Worm (Caenorhabditis elegans) whole organism, L4 larva: ENCODE data around the gene F21H7.2.

Experiments used
- Y5F2A.4 ChIP-seq: fragments of 200-800 bp; sonication (Bioruptor generic); optimal IDR thresholded peaks from 2 replicates; lab custom pipeline; 2018; ENCODE audit warnings: mild to moderate bottlenecking, missing genetic modification characterization, missing compliant biosample characterization
- aly-2 ChIP-seq: sonication (generic microtip); optimal IDR thresholded peaks from 2 replicates; lab custom pipeline; 2018; ENCODE audit warnings: missing biosample characterization, missing genetic modification characterization
- egl-43 ChIP-seq: fragments of 200-800 bp; sonication (Bioruptor generic); IDR thresholded peaks from 2 replicates; pipeline ENCODE4 v1.3.6; 2022; ENCODE audit warnings: missing genetic modification reagents, missing genetic modification characterization, missing compliant biosample characterization
- lin-13 ChIP-seq: fragments of 150-350 bp; optimal IDR thresholded peaks from 2 replicates; lab custom pipeline; 2014; ENCODE audit warnings: missing biosample characterization, missing genetic modification reagents, missing genetic modification characterization
- madf-5 ChIP-seq, 2 experiments: fragments of 200-800 bp; sonication (Bioruptor generic); IDR thresholded peaks; 2 replicates each; pipeline ENCODE4 v1.3.6; 2022; ENCODE audit warnings: missing compliant biosample characterization in 2 of 2, missing genetic modification characterization in 2 of 2
- nhr-10 ChIP-seq: fragments of 150-350 bp; optimal IDR thresholded peaks from 2 replicates; lab custom pipeline; 2014; ENCODE audit warnings: missing biosample characterization, missing genetic modification characterization
- nhr-11 ChIP-seq: fragments of 150-350 bp; optimal IDR thresholded peaks from 2 replicates; lab custom pipeline; 2014; ENCODE audit warnings: missing biosample characterization, missing genetic modification characterization
- nhr-237 ChIP-seq: sonication (generic microtip); optimal IDR thresholded peaks from 2 replicates; lab custom pipeline; 2017; ENCODE audit warnings: missing biosample characterization, missing genetic modification characterization
- nhr-6 ChIP-seq: fragments of 150-350 bp; optimal IDR thresholded peaks from 2 replicates; lab custom pipeline; 2014; ENCODE audit warnings: missing biosample characterization, missing genetic modification characterization
- nhr-76 ChIP-seq: fragments of 150-350 bp; optimal IDR thresholded peaks from 2 replicates; lab custom pipeline; 2014; ENCODE audit warnings: missing biosample characterization, missing genetic modification characterization
- nhr-77 ChIP-seq: fragments of 150-350 bp; optimal IDR thresholded peaks from 2 replicates; lab custom pipeline; 2014; ENCODE audit warnings: missing biosample characterization, missing genetic modification characterization
- pqm-1 ChIP-seq: sonication (generic microtip); optimal IDR thresholded peaks from 2 replicates; lab custom pipeline; 2017; ENCODE audit warnings: missing biosample characterization, missing genetic modification characterization
- snpc-4 ChIP-seq: fragments of 150-350 bp; optimal IDR thresholded peaks from 2 replicates; lab custom pipeline; 2014; ENCODE audit warnings: missing biosample characterization, missing genetic modification characterization
- ztf-11 ChIP-seq: fragments of 150-350 bp; optimal IDR thresholded peaks from 2 replicates; lab custom pipeline; 2014; ENCODE audit warnings: missing biosample characterization, missing genetic modification characterization

ce11 chrV:16195379-16195778 is 34.4 kb downstream of the F21H7.2 start, which contains the start of gene rabr-3:
- TF ChIP-seq aly-2 (tag; lab: Kevin White, UChicago) (no peak), pqm-1 (tag; lab: Kevin White, UChicago) (no peak), egl-43 (GFP tag; lab: Robert Waterston, UW) (no peak), nhr-11 (tag; lab: Kevin White, UChicago) (no peak), lin-13 (no peak), snpc-4 (tag; lab: Kevin White, UChicago) (no peak), madf-5 (GFP tag; IDR thresholded peaks at IDR 0.05; lab: Robert Waterston, UW) (no peak), Y5F2A.4 (GFP tag; lab: Kevin White, UChicago) (no peak), nhr-237 (tag; lab: Kevin White, UChicago) (no peak), nhr-76 (tag; lab: Kevin White, UChicago) (no peak), nhr-10 (tag; lab: Kevin White, UChicago) (no peak), nhr-77 (tag; lab: Kevin White, UChicago) (no peak), ztf-11 (no peak), nhr-6 (tag; lab: Kevin White, UChicago) (no peak)
